Worm (Caenorhabditis elegans) whole organism, L4/young adult: ENCODE results near the gene best-6.

ENCODE experiments used
- W03F9.2 ChIP-seq: fragments of 150-350 bp; optimal IDR thresholded peaks from 2 replicates; lab custom pipeline; 2014; ENCODE audit warnings: missing biosample characterization, missing genetic modification characterization
- dao-5 ChIP-seq: sonication (generic microtip); optimal IDR thresholded peaks from 2 replicates; lab custom pipeline; 2016; ENCODE audit warnings: missing genotype, missing genetic modification characterization, moderate library complexity, missing compliant biosample characterization
- him-1 ChIP-seq: sonication (generic microtip); optimal IDR thresholded peaks from 2 replicates; lab custom pipeline; 2016; ENCODE audit warnings: missing genotype, missing genetic modification reagents, missing genetic modification characterization, missing compliant biosample characterization

DNA sequence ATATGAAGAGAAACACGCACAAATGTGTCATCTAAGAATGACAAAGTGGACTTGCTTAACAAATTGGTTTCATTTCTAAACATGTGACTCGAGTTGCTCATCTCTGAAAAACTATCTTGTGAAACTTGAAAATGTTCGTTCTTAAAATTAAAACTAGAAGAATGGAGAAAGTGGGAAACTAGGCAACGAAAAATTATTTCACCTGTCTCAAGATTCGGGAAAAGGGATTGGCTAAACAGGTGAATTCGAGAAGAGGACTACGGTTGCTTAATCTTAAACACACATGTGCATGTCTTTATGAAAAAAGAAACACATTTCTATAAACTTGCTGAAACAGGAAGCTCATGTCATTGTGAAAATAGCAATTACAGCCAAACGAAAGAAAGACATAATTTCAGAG is 47.9 kb downstream of the best-6 start, which contains the start of gene srz-24:
- TF ChIP-seq him-1 (tag; lab: Kevin White, UChicago) (no peak), W03F9.2 (tag; lab: Kevin White, UChicago) (no peak), dao-5 (tag; lab: Kevin White, UChicago) (no peak)
